Worm (Caenorhabditis elegans) whole organism, L4 larva: Measurements from ENCODE around the gene B0454.5.
"Not testable (repeated sequence)": the region's sequence is repeated elsewhere in the genome, so short reads cannot be mapped to it uniquely, and the experiment has no call there.

Source experiments
- F10B5.3 ChIP-seq: sonication (generic microtip); optimal IDR thresholded peaks from 2 replicates; lab custom pipeline; 2016; ENCODE audit warnings: mild to moderate bottlenecking, missing genetic modification characterization, missing compliant biosample characterization
- F26F4.8 ChIP-seq: fragments of 200-800 bp; sonication (Bioruptor generic); conservative IDR thresholded peaks from 2 replicates; pipeline ENCODE4 v1.3.6; 2022; ENCODE audit warnings: missing genetic modification characterization, missing compliant biosample characterization
- F49E8.2 ChIP-seq: sonication (generic microtip); optimal IDR thresholded peaks from 2 replicates; lab custom pipeline; 2016; ENCODE audit warnings: missing compliant biosample characterization, mild to moderate bottlenecking, missing genetic modification characterization, borderline replicate concordance
- R02D3.7 ChIP-seq: fragments of 150-350 bp; sonication (generic microtip); optimal IDR thresholded peaks from 3 replicates; lab custom pipeline; 2014; ENCODE audit warnings: missing biosample characterization, missing genetic modification characterization
- ZK337.2 ChIP-seq: fragments of 200-800 bp; sonication (Bioruptor generic); IDR thresholded peaks from 2 replicates; pipeline ENCODE4 v1.3.6; 2022; ENCODE audit warnings: missing genetic modification reagents, missing genetic modification characterization, missing compliant biosample characterization
- aha-1 ChIP-seq: fragments of 150-350 bp; peaks from one replicate; lab custom pipeline; 2014; ENCODE audit warnings: missing biosample characterization, missing genetic modification characterization
- ceh-20 ChIP-seq: fragments of 200-800 bp; sonication (Bioruptor generic); IDR thresholded peaks from 2 replicates; pipeline ENCODE4 v1.3.6; 2022; ENCODE audit warnings: missing genetic modification reagents, missing genetic modification characterization, missing compliant biosample characterization
- ceh-28 ChIP-seq: fragments of 150-350 bp; optimal IDR thresholded peaks from 2 replicates; lab custom pipeline; 2014; ENCODE audit warnings: missing biosample characterization, missing genetic modification reagents, missing genetic modification characterization
- daf-16 ChIP-seq, 3 experiments: sonication (generic microtip); optimal IDR thresholded peaks; 2 replicates each; lab custom pipeline; 2016 to 2017; ENCODE audit warnings: missing genetic modification characterization in 3 of 3, missing genetic modification reagents in 3 of 3, mild to moderate bottlenecking in 2 of 3, missing compliant biosample characterization in 2 of 3, missing biosample characterization in 1 of 3, moderate library complexity in 1 of 3
- dmd-8 ChIP-seq: fragments of 200-800 bp; sonication (Bioruptor generic); IDR thresholded peaks from 2 replicates; pipeline ENCODE4 v1.3.6; 2022; ENCODE audit warnings: missing genetic modification characterization, missing compliant biosample characterization
- dmd-9 ChIP-seq: fragments of 200-800 bp; sonication (Bioruptor generic); IDR thresholded peaks from 2 replicates; pipeline ENCODE4 v1.3.6; 2022; ENCODE audit warnings: missing genetic modification reagents, missing genetic modification characterization, missing compliant biosample characterization
- dpl-1 ChIP-seq: fragments of 150-350 bp; optimal IDR thresholded peaks from 2 replicates; lab custom pipeline; 2014; ENCODE audit warnings: missing biosample characterization, missing genetic modification reagents, missing genetic modification characterization
- egl-43 ChIP-seq: fragments of 200-800 bp; sonication (Bioruptor generic); IDR thresholded peaks from 2 replicates; pipeline ENCODE4 v1.3.6; 2022; ENCODE audit warnings: missing genetic modification reagents, missing genetic modification characterization, missing compliant biosample characterization
- gei-8 ChIP-seq: fragments of 200-800 bp; sonication (Bioruptor generic); optimal IDR thresholded peaks from 2 replicates; lab custom pipeline; 2018; ENCODE audit warnings: mild to moderate bottlenecking, missing genetic modification characterization, missing compliant biosample characterization
- hmg-1.1 ChIP-seq: fragments of 200-800 bp; sonication (Bioruptor generic); IDR thresholded peaks from 2 replicates; pipeline ENCODE4 v1.3.6; 2022; ENCODE audit warnings: missing genetic modification reagents, missing genetic modification characterization, missing compliant biosample characterization
- jun-1 ChIP-seq: fragments of 150-350 bp; optimal IDR thresholded peaks from 2 replicates; lab custom pipeline; 2014; ENCODE audit warnings: missing biosample characterization, missing genetic modification reagents, missing genetic modification characterization
- lin-1 ChIP-seq: fragments of 200-800 bp; sonication (Bioruptor generic); IDR thresholded peaks from 2 replicates; pipeline ENCODE4 v1.3.6; 2022; ENCODE audit warnings: missing genetic modification reagents, missing genetic modification characterization, missing compliant biosample characterization
- lin-13 ChIP-seq: fragments of 150-350 bp; optimal IDR thresholded peaks from 2 replicates; lab custom pipeline; 2014; ENCODE audit warnings: missing biosample characterization, missing genetic modification reagents, missing genetic modification characterization
- lin-15B ChIP-seq: fragments of 150-350 bp; sonication (generic microtip); optimal IDR thresholded peaks from 3 replicates; lab custom pipeline; 2014; ENCODE audit warnings: missing biosample characterization, missing genetic modification characterization
- lin-38 ChIP-seq: fragments of 200-800 bp; sonication (Bioruptor generic); IDR thresholded peaks from 2 replicates; pipeline ENCODE4 v1.3.6; 2022; ENCODE audit warnings: missing genetic modification reagents, missing genetic modification characterization, missing compliant biosample characterization
- madf-5 ChIP-seq, 2 experiments: fragments of 200-800 bp; sonication (Bioruptor generic); IDR thresholded peaks; 2 replicates each; pipeline ENCODE4 v1.3.6; 2022; ENCODE audit warnings: missing compliant biosample characterization in 2 of 2, missing genetic modification characterization in 2 of 2
- mdl-1 ChIP-seq, 2 experiments: fragments of 150-350 bp in 1 of 2; sonication (generic microtip) in 1 of 2; optimal IDR thresholded peaks; 2 replicates each; lab custom pipeline; 2014 to 2017; ENCODE audit warnings: missing biosample characterization in 2 of 2, missing genetic modification characterization in 2 of 2
- mes-2 ChIP-seq: sonication (generic microtip); optimal IDR thresholded peaks from 2 replicates; lab custom pipeline; 2016; ENCODE audit warnings: missing genotype, mild to moderate bottlenecking, missing genetic modification characterization, missing compliant biosample characterization; ENCODE audit not compliant: poor library complexity, severe bottlenecking
- nhr-10 ChIP-seq: fragments of 150-350 bp; optimal IDR thresholded peaks from 2 replicates; lab custom pipeline; 2014; ENCODE audit warnings: missing biosample characterization, missing genetic modification characterization
- nhr-41 ChIP-seq: fragments of 200-800 bp; sonication (Bioruptor generic); IDR thresholded peaks from 2 replicates; pipeline ENCODE4 v1.3.6; 2022; ENCODE audit warnings: missing genetic modification reagents, missing genetic modification characterization, missing compliant biosample characterization
- nhr-76 ChIP-seq: fragments of 150-350 bp; optimal IDR thresholded peaks from 2 replicates; lab custom pipeline; 2014; ENCODE audit warnings: missing biosample characterization, missing genetic modification characterization
- pha-4 ChIP-seq, 2 experiments: fragments of 150-350 bp in 1 of 2; fragments of 200-800 bp in 1 of 2; sonication (Bioruptor generic) in 1 of 2; IDR thresholded peaks in 1 of 2; optimal IDR thresholded peaks in 1 of 2; 2 replicates each; pipeline versions ENCODE4 v1.3.6 to Lab custom; 2014 to 2022; ENCODE audit warnings: missing genetic modification characterization in 2 of 2, missing genetic modification reagents in 2 of 2, missing biosample characterization in 1 of 2, missing compliant biosample characterization in 1 of 2
- pqm-1 ChIP-seq: sonication (generic microtip); optimal IDR thresholded peaks from 2 replicates; lab custom pipeline; 2017; ENCODE audit warnings: missing biosample characterization, missing genetic modification characterization
- set-16 ChIP-seq: fragments of 200-800 bp; sonication (Bioruptor generic); IDR thresholded peaks from 2 replicates; pipeline ENCODE4 v1.3.6; 2022; ENCODE audit warnings: missing genetic modification reagents, missing genetic modification characterization, missing compliant biosample characterization
- snpc-1.2 ChIP-seq: fragments of 200-800 bp; sonication (Bioruptor generic); IDR thresholded peaks from 2 replicates; pipeline ENCODE4 v1.3.6; 2022; ENCODE audit warnings: missing genetic modification reagents, missing genetic modification characterization, missing compliant biosample characterization
- spr-3 ChIP-seq: fragments of 200-800 bp; sonication (Bioruptor generic); optimal IDR thresholded peaks from 2 replicates; lab custom pipeline; 2018; ENCODE audit warnings: mild to moderate bottlenecking, missing genetic modification characterization, missing compliant biosample characterization
- tra-1 ChIP-seq: fragments of 200-800 bp; sonication (Bioruptor generic); IDR thresholded peaks from 2 replicates; pipeline ENCODE4 v1.3.6; 2022; ENCODE audit warnings: missing genetic modification reagents, missing genetic modification characterization, missing compliant biosample characterization
- vab-7 ChIP-seq: fragments of 200-800 bp; sonication (Bioruptor generic); IDR thresholded peaks from 2 replicates; pipeline ENCODE4 v1.3.6; 2022; ENCODE audit warnings: missing genetic modification reagents, missing genetic modification characterization, missing compliant biosample characterization
- zag-1 ChIP-seq: fragments of 150-350 bp; optimal IDR thresholded peaks from 2 replicates; lab custom pipeline; 2014; ENCODE audit warnings: missing biosample characterization, missing genetic modification characterization
- zfp-3 ChIP-seq: fragments of 200-800 bp; sonication (Bioruptor generic); conservative IDR thresholded peaks from 2 replicates; pipeline ENCODE4 v1.3.6; 2022; ENCODE audit warnings: missing genetic modification reagents, missing genetic modification characterization, missing compliant biosample characterization

B0454.5 gene

DNA sequence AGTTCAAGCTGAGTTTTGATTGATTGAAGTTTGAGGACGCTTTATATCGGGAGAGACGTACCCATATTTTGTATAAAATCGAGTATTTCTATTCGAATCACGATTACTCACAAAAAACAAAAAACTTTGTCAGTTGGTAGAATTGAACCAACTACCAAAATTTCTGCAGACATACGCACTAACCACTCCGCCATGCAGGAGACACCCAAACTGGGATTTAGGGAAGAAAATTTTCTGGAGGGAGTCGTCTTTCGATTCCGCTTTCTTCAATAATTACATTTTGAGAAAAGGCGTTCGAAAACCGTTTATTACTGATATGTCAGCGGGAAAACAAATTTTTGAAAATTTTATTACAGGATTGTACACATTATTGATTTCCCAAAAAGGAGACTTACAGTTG, 7.4 kb upstream of the B0454.5 start:
- TF ChIP-seq lin-38 (GFP tag; lab: Robert Waterston, UW) = peak; percentile 47
- TF ChIP-seq pha-4 (GFP tag; IDR thresholded peaks at IDR 0.05; lab: Robert Waterston, UW) = peak; percentile 45; the same call in 1 of the 2 replicates
- not testable (repeated sequence) for TF ChIP-seq pha-4 (tag; optimal IDR thresholded peaks at IDR 0.05; lab: Kevin White, UChicago)
- 0 out of 2 replicates have a peak, but pooled peaks have one; percentile 59 for TF ChIP-seq dmd-8 (GFP tag; lab: Robert Waterston, UW)
- 0 out of 2 replicates have a peak, but pooled peaks have one; percentile 10 for TF ChIP-seq vab-7 (GFP tag; lab: Robert Waterston, UW)
- TF ChIP-seq F26F4.8 = 0 out of 2 replicates have a peak, but pooled peaks have one; percentile 17
- TF ChIP-seq tra-1 = 0 out of 2 replicates have a peak, but pooled peaks have one; percentile 33

DNA sequence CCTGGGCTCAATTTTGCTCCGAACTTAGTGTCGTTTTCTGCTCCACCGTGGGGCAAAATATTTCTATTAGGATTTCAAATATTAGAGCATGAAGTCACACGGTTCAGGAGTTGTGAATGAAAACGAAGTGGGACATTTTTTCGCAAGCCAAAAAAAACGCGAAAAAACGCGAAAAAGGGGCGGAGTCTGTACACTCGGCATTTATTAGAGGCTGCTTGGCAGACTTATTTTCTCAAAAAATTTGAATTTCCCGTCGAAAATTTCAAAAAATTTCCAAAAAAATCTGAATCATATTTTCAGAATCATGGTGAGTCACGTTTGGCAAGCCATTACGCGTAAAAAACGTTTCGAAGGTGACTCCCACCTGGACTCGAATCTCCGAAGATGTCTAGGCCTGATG, 6.2 kb upstream of the B0454.5 start, which contains the start of gene B0454.6:
Gene B0454.6, plus strand, starts transcription at position 301 of the 400 bp plus-strand sequence.
- TF ChIP-seq lin-15B (tag; lab: Kevin White, UChicago); ZK337.2 (GFP tag; lab: Robert Waterston, UW); F10B5.3 (tag; lab: Kevin White, UChicago): not testable (repeated sequence)

DNA sequence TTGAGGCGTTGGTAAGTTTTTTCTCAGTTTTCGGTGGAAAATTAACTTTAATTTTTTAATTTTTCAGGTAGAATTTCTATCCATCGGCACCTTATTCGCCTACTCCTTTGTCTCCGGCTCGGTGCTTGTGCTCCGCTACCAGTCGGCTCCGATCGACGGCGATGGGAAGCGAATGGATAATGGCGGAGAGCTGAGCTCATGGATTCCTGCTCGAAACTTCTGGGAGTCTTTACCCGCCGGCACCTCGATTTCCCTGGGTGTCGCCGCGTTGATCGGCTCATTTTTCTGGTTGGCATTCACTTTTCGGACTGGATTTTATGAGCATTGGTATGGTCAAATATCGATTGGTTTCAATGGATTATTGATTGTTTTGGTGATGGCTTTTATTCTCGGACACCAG, 3.7 kb upstream of the B0454.5 start:
- TF ChIP-seq jun-1 (tag; lab: Kevin White, UChicago) = no peak
- peak; percentile 55 for TF ChIP-seq ceh-28
- peak; percentile 75 for TF ChIP-seq set-16 (GFP tag; lab: Robert Waterston, UW)
- TF ChIP-seq F49E8.2 (tag; lab: Kevin White, UChicago) = no peak
- TF ChIP-seq pqm-1 (tag; lab: Kevin White, UChicago) = no peak

DNA sequence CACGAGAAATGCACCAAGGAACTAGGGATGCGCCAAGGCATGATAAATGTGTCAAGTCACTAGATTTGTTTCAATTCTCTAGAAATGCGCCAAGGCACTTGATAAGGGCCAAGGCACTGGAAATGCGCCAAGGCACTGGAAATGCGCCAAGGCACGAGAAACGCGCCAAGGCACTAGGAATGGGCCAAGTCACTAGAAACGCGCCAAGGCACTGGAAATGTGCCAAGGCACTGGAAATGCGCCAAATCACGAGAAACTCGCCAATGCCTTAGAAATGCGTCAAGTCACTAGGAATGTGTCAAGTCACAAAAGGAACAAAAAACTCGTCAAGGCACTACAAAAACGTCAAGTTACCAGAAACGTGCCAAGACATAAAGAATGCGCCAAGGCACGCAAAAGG, 2.3 kb upstream of the B0454.5 start:
- TF ChIP-seq hmg-1.1 = no peak
- TF ChIP-seq dmd-8 (GFP tag; lab: Robert Waterston, UW) = no peak
- no peak for TF ChIP-seq lin-13 (GFP tag; lab: Kevin White, UChicago)
- TF ChIP-seq dpl-1 (GFP tag; lab: Kevin White, UChicago) = no peak
- peak; percentile 45 for TF ChIP-seq lin-38 (GFP tag; lab: Robert Waterston, UW)
- no peak for TF ChIP-seq mes-2 (tag; lab: Kevin White, UChicago)
- TF ChIP-seq ceh-28 = no peak
- TF ChIP-seq R02D3.7 (tag; lab: Kevin White, UChicago) = no peak
- TF ChIP-seq aha-1 (tag; lab: Kevin White, UChicago) = peak; percentile 81
- no peak for TF ChIP-seq snpc-1.2 (GFP tag; lab: Robert Waterston, UW)
- no peak for TF ChIP-seq zag-1 (tag; lab: Kevin White, UChicago)
- TF ChIP-seq madf-5 (GFP tag; IDR thresholded peaks at IDR 0.05; lab: Robert Waterston, UW) = no peak
- peak; percentile 23; the same call in 1 of the 2 replicates for TF ChIP-seq ceh-20 (GFP tag; lab: Robert Waterston, UW)
- no peak for TF ChIP-seq jun-1 (tag; lab: Kevin White, UChicago)
- TF ChIP-seq daf-16 (GFP tag; optimal IDR thresholded peaks at IDR 0.05; lab: Kevin White, UChicago) = no peak
- no peak for TF ChIP-seq daf-16 (tag; optimal IDR thresholded peaks at IDR 0.05; lab: Kevin White, UChicago)
- no peak for TF ChIP-seq gei-8
- no peak for TF ChIP-seq lin-1 (GFP tag; lab: Robert Waterston, UW)
- TF ChIP-seq F10B5.3 (tag; lab: Kevin White, UChicago) = no peak
- TF ChIP-seq spr-3 (GFP tag; lab: Kevin White, UChicago) = no peak
- TF ChIP-seq zfp-3 (GFP tag; lab: Robert Waterston, UW) = no peak
- TF ChIP-seq mdl-1 (tag; optimal IDR thresholded peaks at IDR 0.05; lab: Kevin White, UChicago) = no peak
- 0 out of 2 replicates have a peak, but pooled peaks have one; percentile 16 for TF ChIP-seq tra-1
- TF ChIP-seq egl-43 (GFP tag; lab: Robert Waterston, UW) = no peak
- TF ChIP-seq nhr-41 = no peak
- TF ChIP-seq dmd-9 (GFP tag; lab: Robert Waterston, UW) = no peak
- 0 out of 2 replicates have a peak, but pooled peaks have one; percentile 10 for TF ChIP-seq ZK337.2 (GFP tag; lab: Robert Waterston, UW)
- TF ChIP-seq nhr-10 = no peak
- TF ChIP-seq nhr-76 (tag; lab: Kevin White, UChicago) = no peak
- TF ChIP-seq lin-15B (tag; lab: Kevin White, UChicago) = no peak
